Worm (Caenorhabditis elegans): ENCODE measurements around the gene F35C5.12.

F35C5.12 gene

DNA sequence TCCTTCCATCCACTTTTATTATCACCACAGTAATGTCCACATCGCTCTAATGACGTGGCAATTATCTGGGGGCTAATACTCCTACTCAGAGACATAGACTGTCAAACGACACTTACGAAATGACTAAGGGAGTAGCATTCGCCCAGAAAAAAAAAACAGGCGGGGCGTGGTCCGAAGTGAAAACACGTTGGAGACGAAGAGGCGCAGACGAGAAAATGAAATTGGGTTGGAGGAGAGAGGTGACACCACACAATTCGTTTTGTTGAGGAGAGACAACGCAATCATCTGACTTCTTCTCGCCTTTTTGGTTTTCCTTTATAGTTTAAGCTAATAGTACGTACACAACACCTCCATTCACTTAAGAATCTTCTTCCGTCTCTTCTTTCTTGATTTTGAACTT is 24.8 kb upstream of the F35C5.12 start (continued):
- TF ChIP-seq snpc-4 (tag; optimal IDR thresholded peaks at IDR 0.05) (no peak), Y5F2A.4 (GFP tag; optimal IDR thresholded peaks at IDR 0.05) (no peak), rbr-2 (tag; optimal IDR thresholded peaks at IDR 0.05) (no peak), lsy-2 (tag; optimal IDR thresholded peaks at IDR 0.05) (no peak), lin-39 (tag; optimal IDR thresholded peaks at IDR 0.05) (no peak), php-3 (GFP tag; IDR thresholded peaks at IDR 0.05) (no peak), nhr-76 (tag; optimal IDR thresholded peaks at IDR 0.05) (no peak), F49E8.2 (tag; optimal IDR thresholded peaks at IDR 0.05; ENCODE audit: borderline replicate concordance) (no peak), attf-4 (tag; optimal IDR thresholded peaks at IDR 0.05) (no peak), nhr-42 (GFP tag; IDR thresholded peaks at IDR 0.05) (no peak)

DNA sequence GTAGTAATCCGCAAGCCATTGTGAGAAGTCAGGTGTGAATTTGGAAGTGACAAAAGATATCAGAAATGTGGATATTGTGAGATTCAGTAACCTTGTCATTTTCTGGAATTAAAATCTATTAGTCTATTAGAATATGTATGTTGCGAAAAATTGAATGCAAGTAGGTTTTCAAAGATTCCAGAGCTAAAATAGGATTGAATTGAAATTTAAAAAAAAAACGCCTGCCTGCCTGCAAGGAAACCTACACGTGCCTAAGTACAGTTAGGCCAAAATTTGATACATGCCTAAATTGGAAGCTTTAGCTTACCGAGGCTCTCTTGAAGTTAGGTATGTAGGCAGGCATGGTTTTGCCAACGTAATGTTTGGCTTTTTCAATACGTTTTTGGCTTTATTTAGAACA is 20.9 kb upstream of the F35C5.12 start, which contains the start of gene lips-9:
Gene lips-9 (minus strand): TSS at position 101 of the 400 bp plus-strand sequence.
- TF ChIP-seq dve-1 (tag; optimal IDR thresholded peaks at IDR 0.05; ENCODE audit: insufficient read depth) (no peak), mdt-29 (GFP tag; IDR thresholded peaks at IDR 0.05) (no peak), nhr-77 (tag; optimal IDR thresholded peaks at IDR 0.05) (no peak), lin-38 (GFP tag; IDR thresholded peaks at IDR 0.05) (no peak), egl-27 (tag; optimal IDR thresholded peaks at IDR 0.05) (no peak), duxl-1 (tag; optimal IDR thresholded peaks at IDR 0.05; ENCODE audit: poor library complexity) (no peak), mdl-1 (tag; optimal IDR thresholded peaks at IDR 0.05) (no peak), F10B5.3 (tag; optimal IDR thresholded peaks at IDR 0.05) (no peak), snpc-1.2 (GFP tag; IDR thresholded peaks at IDR 0.05) (no peak), madf-9 (GFP tag; conservative IDR thresholded peaks at IDR 0.05) (no peak), nhr-237 (tag; optimal IDR thresholded peaks at IDR 0.05) (no peak), aha-1 (tag) (no peak), nhr-42 (GFP tag; IDR thresholded peaks at IDR 0.05) (no peak), spr-1 (tag; optimal IDR thresholded peaks at IDR 0.05) (no peak), snpc-4 (tag; optimal IDR thresholded peaks at IDR 0.05) (no peak), R02D3.7 (tag; optimal IDR thresholded peaks at IDR 0.05) (no peak), fos-1 (tag; optimal IDR thresholded peaks at IDR 0.05) (no peak), hlh-30 (tag; optimal IDR thresholded peaks at IDR 0.05; ENCODE audit: insufficient read depth) (no peak), unc-62 (GFP tag; optimal IDR thresholded peaks at IDR 0.05 in 1 of 2) (no peak), unc-62 (tag; optimal IDR thresholded peaks at IDR 0.05) (no peak), lir-3 (tag; optimal IDR thresholded peaks at IDR 0.05) (no peak)

DNA sequence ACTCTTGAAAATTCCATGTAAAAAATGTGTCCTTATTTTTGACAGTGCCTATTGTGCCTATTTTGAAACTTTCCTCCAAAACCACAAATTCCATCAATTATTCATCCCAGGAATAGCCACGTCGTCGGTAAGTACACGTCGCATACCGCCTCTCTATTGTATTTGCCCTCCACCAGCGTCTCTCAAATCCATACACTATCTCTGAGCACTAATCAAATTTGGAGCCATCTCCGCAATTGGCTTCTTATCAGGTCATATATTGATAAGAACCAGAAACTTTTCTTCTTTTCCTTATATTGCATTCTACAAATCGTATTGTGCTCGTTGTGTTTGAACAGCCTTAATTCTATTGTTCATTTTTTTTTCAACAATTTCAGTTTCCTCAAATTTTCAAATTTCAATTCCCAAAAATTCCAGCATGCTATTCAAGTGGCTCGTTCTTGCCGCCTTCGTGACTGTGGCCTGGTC is 17.1 kb upstream of the F35C5.12 start, which contains the start of gene dct-18:
Gene dct-18 (plus strand): TSS at position 418 of the 468 bp plus-strand sequence.
- TF ChIP-seq daf-16 (GFP tag; optimal IDR thresholded peaks at IDR 0.05) (no peak), daf-16 (tag; optimal IDR thresholded peaks at IDR 0.05) (peak; percentile 54), D1046.2 (GFP tag; IDR thresholded peaks at IDR 0.05) (no peak), ceh-82 (tag; optimal IDR thresholded peaks at IDR 0.05) (no peak), madf-5 (GFP tag; IDR thresholded peaks at IDR 0.05) (no peak), unc-39 (tag; optimal IDR thresholded peaks at IDR 0.05) (no peak), F49E8.2 (tag; optimal IDR thresholded peaks at IDR 0.05; ENCODE audit: borderline replicate concordance) (no peak), zip-2 (tag; optimal IDR thresholded peaks at IDR 0.05) (no peak), hmg-1.1 (GFP tag; IDR thresholded peaks at IDR 0.05) (no peak), mdt-29 (GFP tag; IDR thresholded peaks at IDR 0.05) (no peak), hlh-11 (tag; optimal IDR thresholded peaks at IDR 0.05) (peak; percentile 62), fkh-10 (GFP tag; optimal IDR thresholded peaks at IDR 0.05) (no peak), unc-130 (GFP tag; optimal IDR thresholded peaks at IDR 0.05) (no peak), nhr-25 (tag; optimal IDR thresholded peaks at IDR 0.05; ENCODE audit: borderline replicate concordance, insufficient read depth) (no peak), sdz-12 (GFP tag; optimal IDR thresholded peaks at IDR 0.05) (no peak), aha-1 (tag) (no peak), tag-97 (GFP tag; IDR thresholded peaks at IDR 0.05) (no peak), Y105C5A.15 (GFP tag; IDR thresholded peaks at IDR 0.05) (no peak), mdl-1 (tag; optimal IDR thresholded peaks at IDR 0.05) (no peak), duxl-1 (tag; optimal IDR thresholded peaks at IDR 0.05; ENCODE audit: poor library complexity) (no peak), dve-1 (tag; optimal IDR thresholded peaks at IDR 0.05; ENCODE audit: insufficient read depth) (peak; percentile 66), nhr-10 (tag; optimal IDR thresholded peaks at IDR 0.05) (no peak), F44E2.7 (GFP tag; IDR thresholded peaks at IDR 0.05) (no peak), ceh-20 (GFP tag; IDR thresholded peaks at IDR 0.05) (no peak), aly-2 (tag; optimal IDR thresholded peaks at IDR 0.05) (no peak), gei-8 (GFP tag; optimal IDR thresholded peaks at IDR 0.05) (no peak), ceh-28 (tag; optimal IDR thresholded peaks at IDR 0.05) (no peak), lsy-2 (tag; optimal IDR thresholded peaks at IDR 0.05) (no peak)
